Worm (Caenorhabditis elegans): ENCODE data around the gene hil-3.

DNA sequence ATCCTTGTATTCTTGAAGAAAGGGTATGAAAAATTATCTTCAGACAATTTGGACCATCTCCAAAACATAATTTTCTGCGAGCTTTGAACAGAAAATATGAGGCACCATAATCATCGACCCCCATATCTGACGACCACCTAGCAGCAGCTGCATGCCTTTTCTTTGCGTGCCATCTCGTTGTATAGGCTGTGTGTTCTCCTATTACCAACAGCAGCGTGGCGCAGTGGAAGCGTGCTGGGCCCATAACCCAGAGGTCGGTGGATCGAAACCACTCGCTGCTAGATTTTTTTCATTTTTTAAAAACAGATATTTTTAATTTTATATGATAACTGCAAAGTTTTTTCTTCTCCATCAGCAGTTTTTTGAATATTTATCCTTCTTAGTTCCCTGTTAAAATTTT is 3.0 kb upstream of the hil-3 start:
- TF ChIP-seq klf-2 (GFP tag; conservative IDR thresholded peaks at IDR 0.05) (peak; percentile 96), T22C8.4 (GFP tag; IDR thresholded peaks at IDR 0.05) (peak; percentile 97), med-1 (GFP tag; optimal IDR thresholded peaks at IDR 0.05; ENCODE audit: insufficient read depth) (peak; percentile 63)

All from whole organism, midembryonic.